Worm (Caenorhabditis elegans) whole organism, mixed stage, embryonic: ENCODE results near the gene C01G10.15.

Experiments used
- blmp-1 ChIP-seq: fragments of 150-350 bp; optimal IDR thresholded peaks from 2 replicates; lab custom pipeline; 2014; ENCODE audit warnings: missing biosample characterization, missing genetic modification characterization
- snpc-4 ChIP-seq: fragments of 150-350 bp; optimal IDR thresholded peaks from 2 replicates; lab custom pipeline; 2014; ENCODE audit warnings: missing biosample characterization, missing genetic modification characterization

DNA sequence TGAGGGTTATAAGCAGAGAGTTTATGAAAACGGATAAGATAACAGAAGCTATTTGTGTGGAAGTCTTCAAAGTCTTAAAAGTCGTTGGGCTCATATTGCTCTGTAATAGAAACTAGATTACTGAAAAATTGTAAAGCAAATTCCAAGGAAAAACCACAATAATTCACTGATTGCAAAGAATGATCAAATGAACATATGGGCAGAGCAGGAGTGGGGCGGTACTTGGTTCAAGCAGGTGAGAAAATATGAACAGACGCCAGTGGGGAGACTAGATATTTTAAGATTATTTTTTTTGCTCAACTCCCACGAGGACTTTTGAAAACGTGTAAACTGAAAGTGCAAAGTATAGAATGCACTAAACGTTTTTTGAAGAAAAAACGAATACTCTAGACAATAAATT lies 45.3 kb upstream of the C01G10.15 start, which contains the start of gene str-171:
- TF ChIP-seq snpc-4 (tag; lab: Kevin White, UChicago): no peak
- no peak for TF ChIP-seq blmp-1
